Fruit fly (Drosophila melanogaster): ENCODE measurements around the gene CG3008.

DNA sequence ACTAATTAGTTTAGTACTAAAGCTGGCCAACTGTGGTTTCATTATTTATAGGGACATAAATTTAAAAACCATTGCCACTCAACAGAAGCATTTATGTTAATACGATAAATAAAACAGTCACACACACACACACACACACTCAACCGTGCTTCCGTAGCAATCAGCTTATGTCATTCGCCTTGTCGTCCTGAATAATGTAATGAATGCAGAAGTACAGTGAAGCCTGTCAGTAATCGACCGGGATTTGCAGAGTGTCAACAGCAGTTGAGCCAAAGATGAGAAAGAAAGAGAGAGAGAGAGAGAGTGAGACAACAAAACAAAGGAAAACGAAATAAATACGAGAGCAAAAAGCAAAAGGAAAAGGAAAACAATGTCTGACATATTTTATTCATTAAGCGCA lies 14.7 kb upstream of the CG3008 start:
- TF ChIP-seq CTCF (optimal IDR thresholded peaks at IDR 0.05) (no peak), CG8478 (optimal IDR thresholded peaks at IDR 0.05) (no peak)

All from S2 (cell line).